Fruit fly (Drosophila melanogaster): ENCODE measurements around the gene CG44362.

DNA sequence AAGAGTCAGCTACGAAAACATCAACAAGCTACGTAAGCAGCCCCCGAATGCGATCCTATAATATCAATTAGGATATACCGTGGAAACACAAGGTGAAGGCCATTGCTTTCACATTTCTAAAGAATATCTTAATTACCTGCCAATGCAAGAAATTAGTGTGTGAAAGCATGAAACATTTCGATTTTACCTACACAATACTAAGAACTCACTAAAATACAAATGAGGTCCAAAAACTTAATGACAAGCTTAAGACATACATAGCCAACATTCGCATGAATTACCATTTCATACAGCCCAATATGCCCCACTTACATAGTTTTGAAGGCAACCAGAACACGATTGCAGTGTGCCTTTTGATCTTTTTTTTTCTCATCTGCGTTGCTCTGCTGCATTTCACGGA lies 32.4 kb downstream of the CG44362 start:
- TF ChIP-seq CG9948 (tag; optimal IDR thresholded peaks at IDR 0.05): peak; percentile 37
- no peak for TF ChIP-seq EcR (GFP tag; optimal IDR thresholded peaks at IDR 0.05)
- TF ChIP-seq CG32121 (GFP tag; IDR thresholded peaks at IDR 0.05): peak; percentile 46
- TF ChIP-seq CG13204 (GFP tag; optimal IDR thresholded peaks at IDR 0.05): no peak
- no peak for TF ChIP-seq fd96Ca (GFP tag; IDR thresholded peaks at IDR 0.05)
- TF ChIP-seq CG15710 (tag; optimal IDR thresholded peaks at IDR 0.05): peak; percentile 35
- TF ChIP-seq CG10348 (GFP tag; IDR thresholded peaks at IDR 0.05): 0 out of 2 replicates have a peak, but pooled peaks have one; percentile 36
- TF ChIP-seq Pif1B (GFP tag; optimal IDR thresholded peaks at IDR 0.05): no peak
- no peak for TF ChIP-seq CG12605 (GFP tag; IDR thresholded peaks at IDR 0.05)
- no peak for TF ChIP-seq rn (GFP tag; IDR thresholded peaks at IDR 0.05)
